Fruit fly (Drosophila melanogaster): ENCODE measurements around the gene CG10969.

CG10969 gene

dm6 chr3L:12772740-12773686, 7.9 kb downstream of the CG10969 start, which contains the start of gene Hip1 (continued):
- TF ChIP-seq CG7839 (tag; optimal IDR thresholded peaks at IDR 0.05) (no peak), CG31388 (GFP tag; optimal IDR thresholded peaks at IDR 0.05) (no peak), MBD-R2 (GFP tag; IDR thresholded peaks at IDR 0.05) (peak; percentile 64), Vsx1 (GFP tag; optimal IDR thresholded peaks at IDR 0.05) (no peak), insv (GFP tag; optimal IDR thresholded peaks at IDR 0.05) (no peak), CG4730 (GFP tag; IDR thresholded peaks at IDR 0.05) (no peak), BEAF-32 (GFP tag; optimal IDR thresholded peaks at IDR 0.05) (peak; percentile 86), Poxn (GFP tag; IDR thresholded peaks at IDR 0.05) (no peak), Dp (GFP tag; optimal IDR thresholded peaks at IDR 0.05) (peak; percentile 88), Xrp1 (GFP tag; IDR thresholded peaks at IDR 0.05) (0 out of 2 replicates have a peak, but pooled peaks have one; percentile 7), CG10959 (GFP tag; IDR thresholded peaks at IDR 0.05) (no peak), gem (tag; optimal IDR thresholded peaks at IDR 0.05) (no peak), hb (GFP tag; IDR thresholded peaks at IDR 0.05; ENCODE audit: partially characterized antibody) (peak; percentile 66; the same call in 1 of the 3 replicates), CG13287 (GFP tag; IDR thresholded peaks at IDR 0.05; ENCODE audit: partially characterized antibody) (peak; percentile 95), CG9817 (tag; optimal IDR thresholded peaks at IDR 0.05) (no peak), crp (GFP tag; optimal IDR thresholded peaks at IDR 0.05) (peak in 1 of 2 experiments; percentile 7), Ets97D (GFP tag; optimal IDR thresholded peaks at IDR 0.05) (no peak), CG18011 (GFP tag; optimal IDR thresholded peaks at IDR 0.05) (no peak), CG14014 (GFP tag; IDR thresholded peaks at IDR 0.05) (no peak), pzg (GFP tag; optimal IDR thresholded peaks at IDR 0.05) (peak; percentile 70), CG8924 (tag; optimal IDR thresholded peaks at IDR 0.05) (peak; percentile 88), psq (GFP tag; optimal IDR thresholded peaks at IDR 0.05) (no peak), klu (GFP tag; IDR thresholded peaks at IDR 0.05) (no peak), CG14860 (GFP tag; IDR thresholded peaks at IDR 0.05; ENCODE audit: partially characterized antibody) (peak; percentile 78), Chrac-16 (GFP tag; optimal IDR thresholded peaks at IDR 0.05) (no peak), stwl (tag; optimal IDR thresholded peaks at IDR 0.05) (peak; percentile 65), grau (tag; optimal IDR thresholded peaks at IDR 0.05) (no peak), Bgb (GFP tag; IDR thresholded peaks at IDR 0.05; ENCODE audit: partially characterized antibody) (peak; percentile 93), hbn (GFP tag; IDR thresholded peaks at IDR 0.05; ENCODE audit: partially characterized antibody) (peak; percentile 81), Dll (GFP tag; IDR thresholded peaks at IDR 0.05; ENCODE audit: partially characterized antibody) (peak; percentile 88), nerfin-1 (tag; optimal IDR thresholded peaks at IDR 0.05) (no peak), gro (GFP tag; optimal IDR thresholded peaks at IDR 0.05) (no peak), rib (GFP tag; IDR thresholded peaks at IDR 0.05) (no peak), Scr (GFP tag; IDR thresholded peaks at IDR 0.05; ENCODE audit: partially characterized antibody) (peak; percentile 88), ro (GFP tag; IDR thresholded peaks at IDR 0.05) (no peak), fd64A (GFP tag; optimal IDR thresholded peaks at IDR 0.05) (no peak), CG13624 (GFP tag; optimal IDR thresholded peaks at IDR 0.05) (no peak), nerfin-2 (GFP tag; IDR thresholded peaks at IDR 0.05; ENCODE audit: partially characterized antibody) (peak; percentile 80), vfl (GFP tag; optimal IDR thresholded peaks at IDR 0.05) (no peak), CG11723 (GFP tag; optimal IDR thresholded peaks at IDR 0.05) (no peak), yki (optimal IDR thresholded peaks at IDR 0.05) (no peak), kay (GFP tag; optimal IDR thresholded peaks at IDR 0.05) (peak; percentile 93), CG7963 (GFP tag; IDR thresholded peaks at IDR 0.05; ENCODE audit: partially characterized antibody) (peak; percentile 70; the same call in 2 of the 3 replicates), CG3163 (GFP tag; optimal IDR thresholded peaks at IDR 0.05) (no peak), mirr (GFP tag; optimal IDR thresholded peaks at IDR 0.05) (peak; percentile 96), CG6254 (GFP tag; optimal IDR thresholded peaks at IDR 0.05) (no peak), CG6765 (GFP tag; optimal IDR thresholded peaks at IDR 0.05) (no peak)
